Worm (Caenorhabditis elegans): ENCODE results near the gene mon-2.
A peak's percentile ranks its signal among the peaks of the same experiment; 100 is the strongest.

mon-2 gene

DNA sequence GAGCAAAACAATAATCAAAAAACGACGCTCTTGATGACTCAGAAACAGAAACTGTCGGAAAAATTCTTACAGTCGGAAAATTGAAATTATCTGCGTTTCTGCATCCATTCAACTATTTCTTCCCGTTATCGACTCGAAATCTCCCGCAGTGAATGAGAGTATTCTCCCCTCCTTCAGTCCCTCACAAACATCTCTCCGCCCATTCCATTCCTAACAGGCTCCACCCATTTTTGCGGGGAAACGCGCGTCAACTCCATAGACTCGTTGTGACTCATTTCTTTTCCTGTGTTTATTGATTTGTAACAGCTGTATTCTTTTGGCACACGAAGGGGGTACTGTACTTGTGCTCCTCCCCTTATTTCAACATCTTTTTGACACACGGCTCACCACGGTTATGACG, 31.3 kb downstream of the mon-2 start (continued):
- TF ChIP-seq dsc-1 (tag; optimal IDR thresholded peaks at IDR 0.05) (no peak), fkh-4 (tag; optimal IDR thresholded peaks at IDR 0.05; ENCODE audit: borderline replicate concordance) (no peak), isw-1 (GFP tag; IDR thresholded peaks at IDR 0.05) (no peak), nhr-77 (tag; optimal IDR thresholded peaks at IDR 0.05) (no peak), nhr-47 (tag; optimal IDR thresholded peaks at IDR 0.05) (no peak), mab-9 (GFP tag; IDR thresholded peaks at IDR 0.05) (no peak), elt-2 (tag; optimal IDR thresholded peaks at IDR 0.05) (no peak), pax-3 (tag; optimal IDR thresholded peaks at IDR 0.05) (no peak), Y116A8C.19 (tag; optimal IDR thresholded peaks at IDR 0.05; ENCODE audit: borderline replicate concordance) (no peak), sup-37 (GFP tag; optimal IDR thresholded peaks at IDR 0.05) (no peak), lsy-2 (tag; optimal IDR thresholded peaks at IDR 0.05) (peak in 1 of 2 experiments; percentile 48), lin-13 (GFP tag; optimal IDR thresholded peaks at IDR 0.05) (no peak), xbp-1 (tag; optimal IDR thresholded peaks at IDR 0.05) (no peak), unc-130 (tag; optimal IDR thresholded peaks at IDR 0.05) (no peak), lin-35 (GFP tag; optimal IDR thresholded peaks at IDR 0.05) (no peak), lin-14 (GFP tag; optimal IDR thresholded peaks at IDR 0.05) (peak; percentile 60), unc-98 (GFP tag; IDR thresholded peaks at IDR 0.05) (no peak), skn-1 (tag; optimal IDR thresholded peaks at IDR 0.05) (no peak), hlh-17 (GFP tag; optimal IDR thresholded peaks at IDR 0.05; ENCODE audit: borderline replicate concordance) (no peak), nhr-85 (tag) (peak; percentile 60), elt-3 (tag; optimal IDR thresholded peaks at IDR 0.05) (no peak), aha-1 (tag; optimal IDR thresholded peaks at IDR 0.05) (no peak), C34B4.2 (tag; optimal IDR thresholded peaks at IDR 0.05) (no peak), ama-1 (optimal IDR thresholded peaks at IDR 0.05) (no peak)

DNA sequence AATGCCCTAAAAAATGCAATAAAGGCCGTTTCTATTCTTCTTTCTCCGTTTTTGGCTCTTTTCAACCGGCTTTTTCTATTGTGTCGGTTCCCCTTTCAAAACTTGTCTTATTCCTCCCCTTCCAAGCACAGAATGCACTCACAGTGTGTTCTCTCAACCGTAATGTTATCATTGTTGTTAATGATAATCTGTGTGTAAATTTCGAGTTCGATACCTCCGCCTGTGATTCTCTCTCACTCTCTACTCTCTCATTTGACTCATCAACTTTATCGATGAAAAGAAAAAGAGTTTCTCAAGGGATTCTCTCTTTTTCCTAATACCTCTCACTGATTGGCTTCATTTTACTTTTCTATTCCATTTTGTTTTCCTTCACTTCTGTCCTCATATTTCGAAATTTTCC, 32.1 kb downstream of the mon-2 start:
- TF ChIP-seq egl-13 (tag; optimal IDR thresholded peaks at IDR 0.05) (no peak), lsy-2 (tag; optimal IDR thresholded peaks at IDR 0.05) (peak in 1 of 2 experiments; percentile 9), ces-1 (GFP tag; optimal IDR thresholded peaks at IDR 0.05) (no peak), irx-1 (tag; optimal IDR thresholded peaks at IDR 0.05) (no peak), mep-1 (tag; optimal IDR thresholded peaks at IDR 0.05) (peak; percentile 23), lin-14 (GFP tag; optimal IDR thresholded peaks at IDR 0.05) (peak; percentile 23), fkh-4 (tag; optimal IDR thresholded peaks at IDR 0.05; ENCODE audit: borderline replicate concordance) (no peak), hlh-17 (GFP tag; optimal IDR thresholded peaks at IDR 0.05; ENCODE audit: borderline replicate concordance) (no peak), C04F5.9 (tag; optimal IDR thresholded peaks at IDR 0.05) (no peak), sptf-1 (tag; optimal IDR thresholded peaks at IDR 0.05) (no peak), zag-1 (tag; optimal IDR thresholded peaks at IDR 0.05) (no peak), aha-1 (tag; optimal IDR thresholded peaks at IDR 0.05) (no peak), tbx-2 (tag; optimal IDR thresholded peaks at IDR 0.05) (no peak), lir-3 (tag; optimal IDR thresholded peaks at IDR 0.05; ENCODE audit: poor library complexity) (no peak), nhr-85 (tag) (peak; percentile 14), unc-30 (tag; optimal IDR thresholded peaks at IDR 0.05) (no peak), nhr-47 (tag; optimal IDR thresholded peaks at IDR 0.05) (peak; percentile 16), snu-23 (GFP tag; optimal IDR thresholded peaks at IDR 0.05) (no peak), lin-35 (GFP tag; optimal IDR thresholded peaks at IDR 0.05) (no peak)

DNA sequence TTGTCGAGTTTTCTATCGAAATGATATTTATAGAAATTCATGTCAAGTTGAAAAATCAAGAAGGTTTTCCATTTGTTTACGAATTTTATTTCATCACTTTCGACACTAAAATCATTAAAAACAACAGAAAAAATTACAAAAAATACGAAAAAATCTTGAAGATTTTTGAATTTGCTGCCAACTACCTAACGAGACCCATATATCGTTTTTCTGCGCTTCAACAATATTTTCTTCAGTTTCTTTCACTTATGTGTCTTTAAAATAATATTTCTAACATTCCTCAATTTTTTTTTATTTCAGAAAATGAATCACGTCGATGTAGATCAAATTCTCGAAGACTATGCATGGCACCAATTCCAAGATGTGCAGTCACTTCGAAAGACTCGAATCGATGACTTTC, 32.6 kb downstream of the mon-2 start, which contains the start of gene lin-24:
lin-24 (plus strand) TSS at position 301 of the 400 bp plus-strand sequence.
- no peak for TF ChIP-seq fkh-10 (GFP tag; optimal IDR thresholded peaks at IDR 0.05)
- TF ChIP-seq ceh-63 (GFP tag; optimal IDR thresholded peaks at IDR 0.05) = no peak
- no peak for TF ChIP-seq tbx-2 (tag; optimal IDR thresholded peaks at IDR 0.05)
- no peak for TF ChIP-seq nhr-237 (tag; optimal IDR thresholded peaks at IDR 0.05)
- TF ChIP-seq lsy-2 (tag; optimal IDR thresholded peaks at IDR 0.05) = no peak
- TF ChIP-seq efl-1 (optimal IDR thresholded peaks at IDR 0.05) = no peak
- peak in 1 of 2 experiments; percentile 11 for TF ChIP-seq efl-1 (GFP tag; optimal IDR thresholded peaks at IDR 0.05 in 1 of 2)
- no peak for TF ChIP-seq lin-14 (GFP tag; optimal IDR thresholded peaks at IDR 0.05)
- TF ChIP-seq ets-5 (GFP tag; IDR thresholded peaks at IDR 0.05) = no peak
